Worm (Caenorhabditis elegans) whole organism, mixed stage, embryonic: ENCODE measurements around the gene ztf-16.

Source experiments
- bed-3 ChIP-seq: fragments of 200-800 bp; sonication (Bioruptor generic); optimal IDR thresholded peaks from 3 replicates; lab custom pipeline; 2018; ENCODE audit warnings: mild to moderate bottlenecking, missing genetic modification characterization, moderate library complexity, missing compliant biosample characterization
- blmp-1 ChIP-seq: fragments of 150-350 bp; optimal IDR thresholded peaks from 2 replicates; lab custom pipeline; 2014; ENCODE audit warnings: missing biosample characterization, missing genetic modification characterization
- drap-1 ChIP-seq: fragments of 200-800 bp; sonication (Bioruptor generic); optimal IDR thresholded peaks from 3 replicates; lab custom pipeline; 2018; ENCODE audit warnings: mild to moderate bottlenecking, missing genetic modification characterization, missing compliant biosample characterization
- elt-3 ChIP-seq: fragments of 150-350 bp; optimal IDR thresholded peaks from 2 replicates; lab custom pipeline; 2014; ENCODE audit warnings: missing biosample characterization, missing genetic modification characterization
- lin-13 ChIP-seq: fragments of 150-350 bp; optimal IDR thresholded peaks from 2 replicates; lab custom pipeline; 2014; ENCODE audit warnings: missing biosample characterization, missing genetic modification characterization
- lsy-2 ChIP-seq: fragments of 150-350 bp; optimal IDR thresholded peaks from 2 replicates; lab custom pipeline; 2014; ENCODE audit warnings: missing biosample characterization, missing genetic modification characterization
- mep-1 ChIP-seq: fragments of 150-350 bp; optimal IDR thresholded peaks from 2 replicates; lab custom pipeline; 2017; ENCODE audit warnings: missing biosample characterization, missing genetic modification reagents, missing genetic modification characterization, inconsistent platforms
- nhr-28 ChIP-seq: fragments of 150-350 bp; optimal IDR thresholded peaks from 2 replicates; lab custom pipeline; 2014; ENCODE audit warnings: missing biosample characterization, missing genetic modification characterization
- nhr-76 ChIP-seq: sonication (generic microtip); optimal IDR thresholded peaks from 2 replicates; lab custom pipeline; 2017; ENCODE audit warnings: missing biosample characterization, missing genetic modification characterization
- pha-4 ChIP-seq: fragments of 150-350 bp; optimal IDR thresholded peaks from 2 replicates; lab custom pipeline; 2018; ENCODE audit warnings: missing biosample characterization, missing genetic modification reagents, missing genetic modification characterization
- sptf-1 ChIP-seq: sonication (generic microtip); optimal IDR thresholded peaks from 2 replicates; lab custom pipeline; 2017; ENCODE audit warnings: mild to moderate bottlenecking, missing genetic modification characterization, moderate library complexity, missing compliant biosample characterization
- unc-120 ChIP-seq: sonication (generic microtip); optimal IDR thresholded peaks from 2 replicates; lab custom pipeline; 2017; ENCODE audit warnings: missing genetic modification characterization, missing compliant biosample characterization; ENCODE audit not compliant: poor library complexity, severe bottlenecking
- unc-39 ChIP-seq: fragments of 150-350 bp; optimal IDR thresholded peaks from 2 replicates; lab custom pipeline; 2014; ENCODE audit warnings: missing biosample characterization, missing genetic modification characterization
- ztf-11 ChIP-seq: fragments of 150-350 bp; optimal IDR thresholded peaks from 2 replicates; lab custom pipeline; 2014; ENCODE audit warnings: missing biosample characterization, missing genetic modification characterization

DNA sequence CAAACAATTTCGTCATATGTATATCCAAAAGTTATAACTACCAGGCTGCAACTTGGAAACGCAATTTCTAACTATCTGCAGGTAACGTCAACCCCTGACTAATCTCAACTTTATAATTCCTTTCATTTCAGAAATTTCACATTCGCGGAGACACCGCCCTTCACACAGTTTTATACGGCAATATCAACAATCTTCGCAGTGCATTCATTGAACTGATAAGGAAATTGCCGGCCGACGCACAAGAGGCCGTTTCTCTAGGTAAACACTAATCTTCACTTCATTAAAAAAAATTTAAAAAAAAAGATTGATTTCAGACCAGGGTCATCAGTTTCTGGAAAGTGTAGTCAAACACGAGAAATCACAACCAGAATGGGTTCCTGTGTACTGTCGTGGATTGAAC, 7.5 kb upstream of the ztf-16 start:
- no peak for TF ChIP-seq lin-13 (tag; lab: Kevin White, UChicago)
- no peak for TF ChIP-seq drap-1 (GFP tag; lab: Kevin White, UChicago)
- no peak for TF ChIP-seq blmp-1 (tag; lab: Kevin White, UChicago)
- no peak for TF ChIP-seq elt-3
- no peak for TF ChIP-seq nhr-76 (tag; lab: Kevin White, UChicago)
- TF ChIP-seq unc-120 (tag; lab: Kevin White, UChicago), result no peak
- no peak for TF ChIP-seq pha-4 (tag; lab: Kevin White, UChicago)
- TF ChIP-seq bed-3 (GFP tag; lab: Kevin White, UChicago), result no peak
- no peak for TF ChIP-seq mep-1 (tag; lab: Kevin White, UChicago)
- TF ChIP-seq ztf-11 (tag; lab: Kevin White, UChicago), result no peak
- no peak for TF ChIP-seq nhr-28 (tag; lab: Kevin White, UChicago)
- TF ChIP-seq unc-39 (tag; lab: Kevin White, UChicago), result no peak
- TF ChIP-seq sptf-1 (tag; lab: Kevin White, UChicago), result no peak
- no peak for TF ChIP-seq lsy-2
